Fruit fly (Drosophila melanogaster): ENCODE measurements around the gene tst.

dm6 chr3R:23728086-23728485 is 44.6 kb downstream of the tst start:
- no peak for TF ChIP-seq usp (GFP tag; optimal IDR thresholded peaks at IDR 0.05)
- TF ChIP-seq Hnf4 (GFP tag; optimal IDR thresholded peaks at IDR 0.05), result no peak
- no peak for TF ChIP-seq Jra (GFP tag; optimal IDR thresholded peaks at IDR 0.05)
- TF ChIP-seq fru (GFP tag; optimal IDR thresholded peaks at IDR 0.05), result no peak
- no peak for TF ChIP-seq OdsH (GFP tag; optimal IDR thresholded peaks at IDR 0.05)
- no peak for TF ChIP-seq psq (GFP tag; optimal IDR thresholded peaks at IDR 0.05)
- TF ChIP-seq lola (GFP tag; optimal IDR thresholded peaks at IDR 0.05), result no peak
- TF ChIP-seq foxo (GFP tag; optimal IDR thresholded peaks at IDR 0.05), result no peak
- no peak for TF ChIP-seq ey (GFP tag; optimal IDR thresholded peaks at IDR 0.05)

Data from whole organism, wandering third instar larva.